Fruit fly (Drosophila melanogaster): ENCODE data around the gene CG32365.

Gene CG32365

dm6 chr3L:7883298-7883697, 14.5 kb downstream of the CG32365 start (continued):
- TF ChIP-seq CG15601 (tag; optimal IDR thresholded peaks at IDR 0.05): no peak
- TF ChIP-seq ash1 (GFP tag; optimal IDR thresholded peaks at IDR 0.05): no peak
- no peak for TF ChIP-seq cato (GFP tag; optimal IDR thresholded peaks at IDR 0.05; ENCODE audit: borderline replicate concordance)
- no peak for TF ChIP-seq Oaz (GFP tag; IDR thresholded peaks at IDR 0.05)
- TF ChIP-seq insv (GFP tag; optimal IDR thresholded peaks at IDR 0.05): no peak
- no peak for TF ChIP-seq TFAM (GFP tag; optimal IDR thresholded peaks at IDR 0.05)
- TF ChIP-seq pzg (GFP tag; optimal IDR thresholded peaks at IDR 0.05): no peak
- TF ChIP-seq CG12744 (GFP tag; optimal IDR thresholded peaks at IDR 0.05): no peak
- TF ChIP-seq HLHmδ (GFP tag; optimal IDR thresholded peaks at IDR 0.05): no peak
- TF ChIP-seq CG11456 (GFP tag; IDR thresholded peaks at IDR 0.05): no peak
- TF ChIP-seq H15 (GFP tag; IDR thresholded peaks at IDR 0.05): no peak; the same call in 2 of the 3 replicates
- TF ChIP-seq chm (GFP tag; IDR thresholded peaks at IDR 0.05): no peak
- no peak for TF ChIP-seq CG13775 (GFP tag; optimal IDR thresholded peaks at IDR 0.05)
- TF ChIP-seq B-H1 (GFP tag; IDR thresholded peaks at IDR 0.05): no peak; the same call in 2 of the 3 replicates
- TF ChIP-seq CG3847 (GFP tag; IDR thresholded peaks at IDR 0.05): no peak
- TF ChIP-seq gt (GFP tag; IDR thresholded peaks at IDR 0.05): no peak
- TF ChIP-seq CG4730 (GFP tag; IDR thresholded peaks at IDR 0.05): no peak
- no peak for TF ChIP-seq CG1024 (GFP tag; IDR thresholded peaks at IDR 0.05)
- no peak for TF ChIP-seq CG8478 (optimal IDR thresholded peaks at IDR 0.05)
- no peak for TF ChIP-seq gfzf (GFP tag; optimal IDR thresholded peaks at IDR 0.05)
- TF ChIP-seq Gug (GFP tag; IDR thresholded peaks at IDR 0.05): no peak
- peak; percentile 23 for TF ChIP-seq grau (tag; optimal IDR thresholded peaks at IDR 0.05)
- TF ChIP-seq dysf (GFP tag; IDR thresholded peaks at IDR 0.05): peak; percentile 43; the same call in 2 of the 3 replicates
- TF ChIP-seq corto (GFP tag; optimal IDR thresholded peaks at IDR 0.05): no peak
- no peak for TF ChIP-seq sd (tag; optimal IDR thresholded peaks at IDR 0.05)
- TF ChIP-seq oc (tag; optimal IDR thresholded peaks at IDR 0.05): no peak
- TF ChIP-seq CG31365 (tag; optimal IDR thresholded peaks at IDR 0.05): no peak
- no peak for TF ChIP-seq CG6175 (GFP tag; IDR thresholded peaks at IDR 0.05)
- TF ChIP-seq CG15696 (tag; optimal IDR thresholded peaks at IDR 0.05): no peak
- no peak for TF ChIP-seq D19B (GFP tag; optimal IDR thresholded peaks at IDR 0.05)
- no peak for TF ChIP-seq CG16815 (GFP tag; optimal IDR thresholded peaks at IDR 0.05)
- no peak for TF ChIP-seq Bteb2 (GFP tag; optimal IDR thresholded peaks at IDR 0.05)
- no peak for TF ChIP-seq CG3281 (GFP tag; optimal IDR thresholded peaks at IDR 0.05)
- no peak for TF ChIP-seq CG6765 (GFP tag; optimal IDR thresholded peaks at IDR 0.05)
- TF ChIP-seq CG11398 (GFP tag; optimal IDR thresholded peaks at IDR 0.05): no peak
- TF ChIP-seq ato (GFP tag; IDR thresholded peaks at IDR 0.05; ENCODE audit: partially characterized antibody): no peak
- no peak for TF ChIP-seq dpn (GFP tag; optimal IDR thresholded peaks at IDR 0.05)
- no peak for TF ChIP-seq CG30020 (tag; optimal IDR thresholded peaks at IDR 0.05)
- TF ChIP-seq gem (tag; optimal IDR thresholded peaks at IDR 0.05): peak; percentile 65
- TF ChIP-seq fu2 (GFP tag; optimal IDR thresholded peaks at IDR 0.05): no peak
- no peak for TF ChIP-seq CG8089 (GFP tag; optimal IDR thresholded peaks at IDR 0.05)
- TF ChIP-seq fd102C (GFP tag; optimal IDR thresholded peaks at IDR 0.05): no peak
- TF ChIP-seq CG1602 (GFP tag; optimal IDR thresholded peaks at IDR 0.05): no peak
- no peak for TF ChIP-seq Fer1 (GFP tag; optimal IDR thresholded peaks at IDR 0.05)
- no peak for TF ChIP-seq al (GFP tag; IDR thresholded peaks at IDR 0.05)
- TF ChIP-seq bcd (GFP tag; optimal IDR thresholded peaks at IDR 0.05): no peak
- TF ChIP-seq jumu (GFP tag; optimal IDR thresholded peaks at IDR 0.05): no peak
- TF ChIP-seq shn (GFP tag; optimal IDR thresholded peaks at IDR 0.05): no peak
- TF ChIP-seq CG7987 (GFP tag; optimal IDR thresholded peaks at IDR 0.05): no peak
- TF ChIP-seq CG14667 (GFP tag; IDR thresholded peaks at IDR 0.05): peak; percentile 17; the same call in 1 of the 2 replicates
- TF ChIP-seq Dip3 (GFP tag; optimal IDR thresholded peaks at IDR 0.05): no peak
- TF ChIP-seq CG30431 (GFP tag; optimal IDR thresholded peaks at IDR 0.05): no peak
- no peak for TF ChIP-seq CG8281 (tag; optimal IDR thresholded peaks at IDR 0.05)

Data from whole organism, embryonic.